Fruit fly (Drosophila melanogaster): ENCODE measurements around the gene tkv.

The tkv gene

dm6 chr2L:5298978-5299627 lies 27.9 kb upstream of the tkv start (continued):
- TF ChIP-seq pho (GFP tag; optimal IDR thresholded peaks at IDR 0.05) (no peak), emc (GFP tag; optimal IDR thresholded peaks at IDR 0.05) (no peak), fu2 (GFP tag; optimal IDR thresholded peaks at IDR 0.05) (peak; percentile 41), cg (GFP tag; optimal IDR thresholded peaks at IDR 0.05) (peak; percentile 52), CG8359 (GFP tag; optimal IDR thresholded peaks at IDR 0.05; ENCODE audit: borderline replicate concordance) (peak; percentile 50), CG6683 (GFP tag; optimal IDR thresholded peaks at IDR 0.05) (peak; percentile 46), sug (tag; optimal IDR thresholded peaks at IDR 0.05) (peak; percentile 83), CG14441 (GFP tag; IDR thresholded peaks at IDR 0.05) (peak; percentile 61; the same call in 1 of the 2 replicates), ase (GFP tag; IDR thresholded peaks at IDR 0.05) (peak; percentile 64; the same call in 2 of the 3 replicates), TFAM (GFP tag; optimal IDR thresholded peaks at IDR 0.05) (no peak), pb (GFP tag; optimal IDR thresholded peaks at IDR 0.05) (no peak), CG7556 (GFP tag; optimal IDR thresholded peaks at IDR 0.05) (peak; percentile 84), Dip3 (GFP tag; optimal IDR thresholded peaks at IDR 0.05) (peak; percentile 76), Lpt (GFP tag; optimal IDR thresholded peaks at IDR 0.05) (no peak), br (optimal IDR thresholded peaks at IDR 0.05) (no peak), Hr3 (GFP tag; optimal IDR thresholded peaks at IDR 0.05) (peak; percentile 91), CG8281 (tag; optimal IDR thresholded peaks at IDR 0.05) (peak; percentile 54), ind (GFP tag; optimal IDR thresholded peaks at IDR 0.05) (peak; percentile 75), CG7786 (GFP tag; optimal IDR thresholded peaks at IDR 0.05) (peak; percentile 46), dmrt99B (tag; optimal IDR thresholded peaks at IDR 0.05) (peak; percentile 94), sim (GFP tag; IDR thresholded peaks at IDR 0.05) (peak; percentile 60; the same call in 1 of the 2 replicates), D19A (tag; optimal IDR thresholded peaks at IDR 0.05) (peak; percentile 83), ci (GFP tag; IDR thresholded peaks at IDR 0.05) (peak; percentile 93), CG14667 (GFP tag; IDR thresholded peaks at IDR 0.05) (peak; percentile 46), wek (GFP tag; optimal IDR thresholded peaks at IDR 0.05) (no peak), cad (GFP tag; optimal IDR thresholded peaks at IDR 0.05) (no peak), Sry-β (GFP tag; optimal IDR thresholded peaks at IDR 0.05) (peak; percentile 33), Rx (GFP tag; IDR thresholded peaks at IDR 0.05) (peak; percentile 34; the same call in 1 of the 2 replicates), CG11398 (GFP tag; optimal IDR thresholded peaks at IDR 0.05) (no peak), CG17802 (tag; optimal IDR thresholded peaks at IDR 0.05) (peak; percentile 38), z (GFP tag; IDR thresholded peaks at IDR 0.05) (no peak), dm (GFP tag; optimal IDR thresholded peaks at IDR 0.05) (peak; percentile 11), ken (GFP tag; IDR thresholded peaks at IDR 0.05) (peak; percentile 77), Dbx (GFP tag; IDR thresholded peaks at IDR 0.05) (no peak), peb (GFP tag; IDR thresholded peaks at IDR 0.05) (peak; percentile 70), CG31441 (GFP tag; IDR thresholded peaks at IDR 0.05) (peak; percentile 90), CG8290 (GFP tag; optimal IDR thresholded peaks at IDR 0.05) (peak; percentile 74), CG8290 (tag; optimal IDR thresholded peaks at IDR 0.05) (no peak), fd3F (GFP tag; optimal IDR thresholded peaks at IDR 0.05) (peak; percentile 23), CG3838 (GFP tag; optimal IDR thresholded peaks at IDR 0.05) (no peak), Hmr (GFP tag; optimal IDR thresholded peaks at IDR 0.05) (peak; percentile 86), Bdp1 (GFP tag; optimal IDR thresholded peaks at IDR 0.05) (peak; percentile 45), Eip74EF (GFP tag; optimal IDR thresholded peaks at IDR 0.05) (peak in 1 of 2 experiments; percentile 85), CG11695 (GFP tag; IDR thresholded peaks at IDR 0.05) (peak; percentile 91), odd (GFP tag; optimal IDR thresholded peaks at IDR 0.05) (peak; percentile 84), CG10565 (GFP tag; optimal IDR thresholded peaks at IDR 0.05) (peak; percentile 22), Myb (GFP tag; optimal IDR thresholded peaks at IDR 0.05) (peak; percentile 15), CG5180 (GFP tag; optimal IDR thresholded peaks at IDR 0.05) (peak; percentile 85), CG31365 (tag; optimal IDR thresholded peaks at IDR 0.05) (peak; percentile 8), Spps (tag; optimal IDR thresholded peaks at IDR 0.05) (peak; percentile 70), Dad (GFP tag; optimal IDR thresholded peaks at IDR 0.05) (no peak)
